Worm (Caenorhabditis elegans): ENCODE measurements around the gene Y102E9.6.

DNA sequence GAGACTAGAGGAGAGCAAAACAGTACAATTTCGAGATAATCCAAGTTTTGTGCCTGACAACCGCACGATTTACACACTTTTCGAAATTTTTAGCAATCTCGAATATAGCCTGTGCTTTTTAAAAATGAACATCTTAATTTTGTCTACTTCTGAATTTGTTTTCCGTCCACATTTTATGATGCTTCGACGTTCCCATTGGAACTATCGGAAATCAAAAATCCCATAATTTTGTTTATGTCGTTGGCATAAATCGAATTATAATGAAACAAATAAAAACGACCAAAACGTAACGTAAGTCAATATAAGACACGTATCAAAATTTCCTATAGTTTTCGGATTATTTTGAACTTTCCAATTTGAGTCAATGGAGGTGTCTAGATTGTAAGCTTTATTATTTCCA lies 505 bp upstream of the Y102E9.6 start, which contains the start of gene K07E12.2:
- no peak for TF ChIP-seq lin-15B (tag; optimal IDR thresholded peaks at IDR 0.05)
- TF ChIP-seq Y116A8C.19 (tag; optimal IDR thresholded peaks at IDR 0.05; ENCODE audit: borderline replicate concordance) = no peak
- no peak for TF ChIP-seq nhr-76 (tag; optimal IDR thresholded peaks at IDR 0.05)
